Fruit fly (Drosophila melanogaster): ENCODE results near the gene X11L.

- peak; percentile 74 for TF ChIP-seq CG5245 (GFP tag; optimal IDR thresholded peaks at IDR 0.05)
- peak; percentile 81 to 84 for TF ChIP-seq dpn (GFP tag; optimal IDR thresholded peaks at IDR 0.05)
- TF ChIP-seq CHES-1-like (GFP tag; optimal IDR thresholded peaks at IDR 0.05), result peak; percentile 81
- peak; percentile 77 for TF ChIP-seq tio (GFP tag; optimal IDR thresholded peaks at IDR 0.05)
- TF ChIP-seq CG30431 (GFP tag; optimal IDR thresholded peaks at IDR 0.05), result peak; percentile 54
- TF ChIP-seq bsh (GFP tag; optimal IDR thresholded peaks at IDR 0.05), result peak; percentile 71 to 82
- peak; percentile 79 for TF ChIP-seq az2 (GFP tag; optimal IDR thresholded peaks at IDR 0.05)
- no peak for TF ChIP-seq tup (GFP tag; optimal IDR thresholded peaks at IDR 0.05)
- peak; percentile 88 for TF ChIP-seq CG7987 (GFP tag; optimal IDR thresholded peaks at IDR 0.05)
- TF ChIP-seq CG8478 (optimal IDR thresholded peaks at IDR 0.05), result no peak
- TF ChIP-seq ken (GFP tag; IDR thresholded peaks at IDR 0.05), result 0 out of 3 replicates have a peak, but pooled peaks have one; percentile 50
- peak; percentile 76 for TF ChIP-seq CG6254 (GFP tag; optimal IDR thresholded peaks at IDR 0.05)
- TF ChIP-seq Myb (GFP tag; optimal IDR thresholded peaks at IDR 0.05), result peak; percentile 64
These were observed 25.6 kb downstream of the X11L start for dm6 chrX:17624983-17625401.

Data from whole organism, embryonic.